Worm (Caenorhabditis elegans) whole organism, L2 larva: ENCODE results near the gene set-15.

Experiments
- F13H6.1 ChIP-seq: sonication (generic microtip); optimal IDR thresholded peaks from 2 replicates; lab custom pipeline; 2016; ENCODE audit warnings: missing genetic modification characterization, missing compliant biosample characterization
- alr-1 ChIP-seq: fragments of 150-350 bp; optimal IDR thresholded peaks from 2 replicates; lab custom pipeline; 2014; ENCODE audit warnings: missing biosample characterization, missing genetic modification characterization
- ama-1 ChIP-seq: fragments of 150-350 bp; optimal IDR thresholded peaks from 2 replicates; lab custom pipeline; 2018; ENCODE audit warnings: inconsistent platforms
- dmd-4 ChIP-seq: sonication (generic microtip); optimal IDR thresholded peaks from 2 replicates; lab custom pipeline; 2017; ENCODE audit warnings: missing biosample characterization, missing genetic modification characterization
- elt-1 ChIP-seq: fragments of 150-350 bp; optimal IDR thresholded peaks from 2 replicates; lab custom pipeline; 2014; ENCODE audit warnings: missing biosample characterization, missing genetic modification characterization
- mdl-1 ChIP-seq, 2 experiments: fragments of 150-350 bp in 1 of 2; sonication (generic microtip) in 1 of 2; optimal IDR thresholded peaks; 2 replicates each; lab custom pipeline; 2017; ENCODE audit warnings: missing biosample characterization in 2 of 2, missing genetic modification characterization in 2 of 2
- skn-1 ChIP-seq: sonication (generic microtip); optimal IDR thresholded peaks from 2 replicates; lab custom pipeline; 2017; ENCODE audit warnings: missing biosample characterization, missing genetic modification characterization

DNA sequence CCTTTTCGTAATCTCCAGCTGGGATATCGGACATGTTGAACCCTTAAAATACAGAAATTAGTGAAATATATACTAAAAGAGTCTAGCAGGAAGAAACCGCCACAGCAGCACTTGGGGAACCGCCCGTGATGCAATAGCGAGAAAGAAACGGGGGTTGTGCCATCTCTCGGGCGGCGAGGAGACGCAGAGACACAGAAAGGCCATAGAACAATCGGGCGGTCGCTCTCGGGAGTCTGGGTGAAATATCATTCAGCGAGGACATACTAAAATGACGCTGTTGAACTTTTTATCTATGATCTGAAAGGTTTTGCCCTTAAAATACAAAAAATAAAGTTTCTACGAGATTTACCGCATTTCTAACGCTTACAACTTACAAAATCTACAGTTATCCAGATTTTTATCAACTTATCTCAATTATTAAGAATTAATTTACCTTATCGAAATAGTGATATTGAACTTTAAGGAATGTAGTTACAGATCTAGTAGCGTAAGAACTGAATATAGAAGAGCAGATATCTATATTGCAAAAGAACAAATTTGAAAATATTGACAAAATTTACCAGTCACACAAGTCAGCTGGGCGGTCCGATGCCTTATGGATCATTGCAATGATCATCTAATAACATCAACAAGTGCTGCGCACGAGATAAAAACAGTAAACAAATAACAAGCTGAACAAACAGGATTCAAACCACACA lies 31.5 kb downstream of the set-15 start, which contains the start of gene cyc-2.1:
- TF ChIP-seq skn-1 (tag; lab: Kevin White, UChicago) (no peak), elt-1 (no peak), alr-1 (tag; lab: Kevin White, UChicago) (no peak), F13H6.1 (tag; lab: Kevin White, UChicago) (peak; percentile 62), dmd-4 (tag; lab: Kevin White, UChicago) (no peak), ama-1 (peak; percentile 71), mdl-1 (tag; optimal IDR thresholded peaks at IDR 0.05; lab: Kevin White, UChicago) (peak in 1 of 2 experiments; percentile 16)
